Worm (Caenorhabditis elegans) whole organism, young adult: ENCODE data around the gene F56C3.9.
A peak's percentile ranks its signal among the peaks of the same experiment; 100 is the strongest.
"Not testable (repeated sequence)": the region's sequence is repeated elsewhere in the genome, so short reads cannot be mapped to it uniquely, and the experiment has no call there.

Experiments used
- D2030.7 ChIP-seq: fragments of 200-800 bp; sonication (Bioruptor generic); IDR thresholded peaks from 2 replicates; pipeline ENCODE4 v1.3.6; 2022; ENCODE audit warnings: missing genetic modification reagents, missing genetic modification characterization, missing compliant biosample characterization
- F22D6.2 ChIP-seq: sonication (generic microtip); optimal IDR thresholded peaks from 2 replicates; lab custom pipeline; 2016; ENCODE audit warnings: mild to moderate bottlenecking, missing genetic modification characterization, missing compliant biosample characterization
- F33H1.4 ChIP-seq: fragments of 200-800 bp; sonication (Bioruptor generic); IDR thresholded peaks from 2 replicates; pipeline ENCODE4 v1.3.6; 2022; ENCODE audit warnings: missing genetic modification reagents, missing genetic modification characterization, missing compliant biosample characterization
- F37B4.10 ChIP-seq: fragments of 200-800 bp; sonication (Bioruptor generic); IDR thresholded peaks from 2 replicates; pipeline ENCODE4 v1.3.6; 2022; ENCODE audit warnings: missing genetic modification characterization, missing compliant biosample characterization
- F52B5.7 ChIP-seq: sonication (generic microtip); optimal IDR thresholded peaks from 2 replicates; lab custom pipeline; 2016; ENCODE audit warnings: mild to moderate bottlenecking, missing genetic modification characterization, missing compliant biosample characterization
- T07F8.4 ChIP-seq: sonication (generic microtip); optimal IDR thresholded peaks from 2 replicates; lab custom pipeline; 2016; ENCODE audit warnings: mild to moderate bottlenecking, missing genetic modification characterization, moderate library complexity, missing compliant biosample characterization
- aptf-2 ChIP-seq: fragments of 200-800 bp; sonication (Bioruptor generic); conservative IDR thresholded peaks from 2 replicates; pipeline ENCODE4 v1.3.6; 2022; ENCODE audit warnings: missing genetic modification reagents, missing genetic modification characterization, missing compliant biosample characterization
- attf-5 ChIP-seq: fragments of 200-800 bp; sonication (Bioruptor generic); optimal IDR thresholded peaks from 2 replicates; lab custom pipeline; 2018; ENCODE audit warnings: mild to moderate bottlenecking, missing genetic modification characterization, missing compliant biosample characterization
- ceh-27 ChIP-seq: fragments of 200-800 bp; sonication (Bioruptor generic); optimal IDR thresholded peaks from 2 replicates; lab custom pipeline; 2018; ENCODE audit warnings: mild to moderate bottlenecking, missing genetic modification characterization, moderate library complexity, missing compliant biosample characterization
- ceh-40 ChIP-seq: fragments of 200-800 bp; sonication (Bioruptor generic); IDR thresholded peaks from 2 replicates; pipeline ENCODE4 v1.3.6; 2022; ENCODE audit warnings: missing genetic modification characterization, missing compliant biosample characterization
- chd-7 ChIP-seq: sonication (generic microtip); optimal IDR thresholded peaks from 2 replicates; lab custom pipeline; 2016; ENCODE audit warnings: mild to moderate bottlenecking, missing genetic modification characterization, moderate library complexity, missing compliant biosample characterization
- dox-1 ChIP-seq: fragments of 200-800 bp; sonication (Bioruptor generic); IDR thresholded peaks from 2 replicates; pipeline ENCODE4 v1.3.6; 2022; ENCODE audit warnings: missing genetic modification reagents, missing genetic modification characterization, missing compliant biosample characterization
- dpff-1 ChIP-seq: sonication (generic microtip); optimal IDR thresholded peaks from 2 replicates; lab custom pipeline; 2017; ENCODE audit warnings: mild to moderate bottlenecking, missing genetic modification characterization, missing compliant biosample characterization
- ets-4 ChIP-seq: fragments of 200-800 bp; sonication (Bioruptor generic); optimal IDR thresholded peaks from 2 replicates; lab custom pipeline; 2018; ENCODE audit warnings: mild to moderate bottlenecking, missing genetic modification characterization, missing compliant biosample characterization
- hrde-1 ChIP-seq: sonication (generic microtip); optimal IDR thresholded peaks from 2 replicates; lab custom pipeline; 2016; ENCODE audit warnings: missing genetic modification characterization, mild to moderate bottlenecking, missing compliant biosample characterization, moderate library complexity, missing genotype, missing genetic modification reagents, borderline replicate concordance
- lin-40 ChIP-seq: sonication (generic microtip); optimal IDR thresholded peaks from 2 replicates; lab custom pipeline; 2016; ENCODE audit warnings: missing genetic modification characterization, mild to moderate bottlenecking, missing compliant biosample characterization, missing genotype, missing genetic modification reagents
- lir-1 ChIP-seq: fragments of 200-800 bp; sonication (Bioruptor generic); conservative IDR thresholded peaks from 2 replicates; pipeline ENCODE4 v1.3.6; 2022; ENCODE audit warnings: missing genetic modification reagents, missing genetic modification characterization, missing compliant biosample characterization
- lsl-1 ChIP-seq: fragments of 200-800 bp; sonication (Bioruptor generic); optimal IDR thresholded peaks from 2 replicates; lab custom pipeline; 2018; ENCODE audit warnings: mild to moderate bottlenecking, missing genetic modification characterization, moderate library complexity, missing compliant biosample characterization
- mcd-1 ChIP-seq: fragments of 200-800 bp; sonication (Bioruptor generic); IDR thresholded peaks from 2 replicates; pipeline ENCODE4 v1.3.6; 2022; ENCODE audit warnings: missing genetic modification reagents, missing genetic modification characterization, missing compliant biosample characterization
- nfyb-1 ChIP-seq: fragments of 200-800 bp; sonication (Bioruptor generic); IDR thresholded peaks from 2 replicates; pipeline ENCODE4 v1.3.6; 2022; ENCODE audit warnings: missing genetic modification reagents, missing genetic modification characterization, missing compliant biosample characterization
- nhr-120 ChIP-seq: fragments of 200-800 bp; sonication (Bioruptor generic); IDR thresholded peaks from 2 replicates; pipeline ENCODE4 v1.3.6; 2022; ENCODE audit warnings: missing genetic modification characterization, missing compliant biosample characterization
- nhr-80 ChIP-seq: sonication (generic microtip); optimal IDR thresholded peaks from 2 replicates; lab custom pipeline; 2016; ENCODE audit warnings: missing genetic modification characterization, missing compliant biosample characterization
- nhr-90 ChIP-seq: sonication (generic microtip); optimal IDR thresholded peaks from 2 replicates; lab custom pipeline; 2016; ENCODE audit warnings: missing genotype, mild to moderate bottlenecking, missing genetic modification characterization, missing compliant biosample characterization
- pbrm-1 ChIP-seq: fragments of 200-800 bp; sonication (Bioruptor generic); IDR thresholded peaks from 2 replicates; pipeline ENCODE4 v1.3.6; 2022; ENCODE audit warnings: missing genetic modification reagents, missing genetic modification characterization, missing compliant biosample characterization
- rcor-1 ChIP-seq: fragments of 200-800 bp; sonication (Bioruptor generic); IDR thresholded peaks from 2 replicates; pipeline ENCODE4 v1.3.6; 2022; ENCODE audit warnings: missing genetic modification reagents, missing genetic modification characterization, missing compliant biosample characterization
- rec-8 ChIP-seq, 2 experiments: sonication (generic microtip); optimal IDR thresholded peaks; 2 replicates each; lab custom pipeline; 2016; ENCODE audit warnings: mild to moderate bottlenecking in 2 of 2, missing genetic modification characterization in 2 of 2, missing genetic modification reagents in 2 of 2, missing genotype in 2 of 2, missing biosample characterization in 1 of 2, missing compliant biosample characterization in 1 of 2, moderate library complexity in 1 of 2
- rpc-1 ChIP-seq, 2 experiments: fragments of 150-350 bp in 1 of 2; sonication (generic microtip) in 1 of 2; optimal IDR thresholded peaks; 2 replicates each; lab custom pipeline; 2014 to 2018; ENCODE audit warnings: missing biosample characterization in 1 of 2, missing genetic modification characterization in 1 of 2, missing genetic modification reagents in 1 of 2, missing genotype in 1 of 2
- snpc-1.1 ChIP-seq: sonication (generic microtip); optimal IDR thresholded peaks from 2 replicates; lab custom pipeline; 2017; ENCODE audit warnings: missing genetic modification characterization, mild to moderate bottlenecking, missing compliant biosample characterization, antibody characterized with exemption, moderate library complexity, missing genotype, missing genetic modification reagents; ENCODE audit not compliant: insufficient read depth
- snpc-4 ChIP-seq, 5 experiments: fragments of 150-350 bp in 1 of 5; sonication (generic microtip) in 4 of 5; optimal IDR thresholded peaks; 2 replicates each; lab custom pipeline; 2014 to 2018; ENCODE audit warnings: missing genetic modification characterization in 5 of 5, missing biosample characterization in 3 of 5, antibody characterized with exemption in 2 of 5, mild to moderate bottlenecking in 2 of 5, missing compliant biosample characterization in 2 of 5, missing genotype in 2 of 5, moderate library complexity in 2 of 5, missing genetic modification reagents in 1 of 5
- tbp1 ChIP-seq: fragments of 200-800 bp; sonication (Bioruptor generic); optimal IDR thresholded peaks from 2 replicates; lab custom pipeline; 2018; ENCODE audit warnings: mild to moderate bottlenecking, missing genetic modification characterization, missing compliant biosample characterization
- xnd-1 ChIP-seq: sonication (generic microtip); optimal IDR thresholded peaks from 2 replicates; lab custom pipeline; 2016; ENCODE audit warnings: missing genotype, missing genetic modification reagents, missing genetic modification characterization, missing compliant biosample characterization
- ztf-28 ChIP-seq: fragments of 200-800 bp; sonication (Bioruptor generic); IDR thresholded peaks from 2 replicates; pipeline ENCODE4 v1.3.6; 2022; ENCODE audit warnings: missing genetic modification reagents, missing genetic modification characterization, missing compliant biosample characterization

F56C3.9 gene

ce11 chrX:1416776-1417354 lies 23.1 kb upstream of the F56C3.9 start, which contains the start of the genes F19G12.4 and F19G12.8:
F19G12.4 (plus strand) TSS chrX:1417304.
F19G12.8 (plus strand) TSS chrX:1417320.
- TF ChIP-seq dox-1 (0 out of 2 replicates have a peak, but pooled peaks have one; percentile 28), nhr-80 (tag; lab: Kevin White, UChicago) (peak; percentile 37), ztf-28 (GFP tag; lab: Robert Waterston, UW) (no peak), mcd-1 (GFP tag; lab: Robert Waterston, UW) (0 out of 2 replicates have a peak, but pooled peaks have one; percentile 29), ets-4 (GFP tag; lab: Kevin White, UChicago) (no peak)

ce11 chrX:1412844-1413243 lies 19.1 kb upstream of the F56C3.9 start, which contains the start of gene srh-19:
srh-19 (plus strand) TSS chrX:1413144.
- no peak for TF ChIP-seq rcor-1 (GFP tag; lab: Robert Waterston, UW)

- no peak for TF ChIP-seq D2030.7
- TF ChIP-seq hrde-1: no peak
- no peak for TF ChIP-seq aptf-2 (GFP tag; lab: Robert Waterston, UW)
- TF ChIP-seq F33H1.4: no peak
- TF ChIP-seq chd-7 (tag; lab: Kevin White, UChicago): no peak
- TF ChIP-seq T07F8.4: no peak
- no peak for TF ChIP-seq nhr-120 (GFP tag; lab: Robert Waterston, UW)
- no peak for TF ChIP-seq F22D6.2 (tag; lab: Kevin White, UChicago)
- no peak for TF ChIP-seq lsl-1 (GFP tag; lab: Kevin White, UChicago)
- TF ChIP-seq snpc-1.1 (tag; lab: Kevin White, UChicago): no peak
- no peak for TF ChIP-seq nfyb-1 (GFP tag; lab: Robert Waterston, UW)
- no peak for TF ChIP-seq F37B4.10 (GFP tag; lab: Robert Waterston, UW)
- TF ChIP-seq nhr-80 (tag; lab: Kevin White, UChicago): no peak
- TF ChIP-seq xnd-1: no peak
- TF ChIP-seq rec-8 (tag; optimal IDR thresholded peaks at IDR 0.05; lab: Kevin White, UChicago): no peak
- no peak for TF ChIP-seq snpc-4 (GFP tag; optimal IDR thresholded peaks at IDR 0.05; lab: Kevin White, UChicago)
- no peak for TF ChIP-seq snpc-4 (tag; optimal IDR thresholded peaks at IDR 0.05; lab: Kevin White, UChicago)
- no peak for TF ChIP-seq F52B5.7 (tag; lab: Kevin White, UChicago)
Measured at ce11 chrX:1410552-1410951, 16.8 kb upstream of the F56C3.9 start, which contains the start of gene abu-2. abu-2 (minus strand) TSS chrX:1410652.

ce11 chrX:1409224-1409623 lies 15.4 kb upstream of the F56C3.9 start:
- TF ChIP-seq lin-40 (tag; lab: Kevin White, UChicago) (no peak), pbrm-1 (GFP tag; lab: Robert Waterston, UW) (no peak), rpc-1 (optimal IDR thresholded peaks at IDR 0.05; lab: Kevin White, UChicago) (no peak), rpc-1 (tag; optimal IDR thresholded peaks at IDR 0.05; lab: Kevin White, UChicago) (no peak), ceh-40 (no peak), attf-5 (GFP tag; lab: Kevin White, UChicago) (no peak), nhr-90 (no peak), tbp1 (GFP tag; lab: Kevin White, UChicago) (no peak), chd-7 (tag; lab: Kevin White, UChicago) (no peak)

- TF ChIP-seq ceh-27, lir-1, dpff-1: not testable (repeated sequence)
Measured at ce11 chrX:1403971-1404370, 10.2 kb upstream of the F56C3.9 start, which contains the start of gene ZK402.1. ZK402.1 (plus strand) TSS chrX:1404271.
